Worm (Caenorhabditis elegans): ENCODE results near the gene F28E10.1.

ce11 chrIV:4613516-4613915, 44.9 kb downstream of the F28E10.1 start:
- TF ChIP-seq him-1 (tag; optimal IDR thresholded peaks at IDR 0.05) (no peak), dao-5 (tag; optimal IDR thresholded peaks at IDR 0.05) (no peak)
